Worm (Caenorhabditis elegans): ENCODE results near the gene Y54E2A.10.
A peak's percentile ranks its signal among the peaks of the same experiment; 100 is the strongest.

Gene Y54E2A.10

ce11 chrII:14798047-14798522 is 7.2 kb downstream of the Y54E2A.10 start, which contains the start of gene tbc-20 (continued):
- TF ChIP-seq irx-1 (tag; optimal IDR thresholded peaks at IDR 0.05) (no peak), nhr-71 (tag; optimal IDR thresholded peaks at IDR 0.05) (peak; percentile 44), lin-39 (tag; optimal IDR thresholded peaks at IDR 0.05) (no peak), ceh-90 (tag; optimal IDR thresholded peaks at IDR 0.05) (peak; percentile 13)

ce11 chrII:14799367-14799766 is 8.5 kb downstream of the Y54E2A.10 start:
- TF ChIP-seq nhr-11 (tag; optimal IDR thresholded peaks at IDR 0.05): no peak
- TF ChIP-seq unc-86 (tag; optimal IDR thresholded peaks at IDR 0.05): no peak
- no peak for TF ChIP-seq swsn-7 (tag; optimal IDR thresholded peaks at IDR 0.05)
- no peak for TF ChIP-seq sox-4 (tag; optimal IDR thresholded peaks at IDR 0.05)
- TF ChIP-seq unc-30 (tag; optimal IDR thresholded peaks at IDR 0.05): no peak
- TF ChIP-seq grh-1 (GFP tag; IDR thresholded peaks at IDR 0.05): no peak
- TF ChIP-seq unc-98 (GFP tag; IDR thresholded peaks at IDR 0.05): no peak
- no peak for TF ChIP-seq sup-37 (GFP tag; optimal IDR thresholded peaks at IDR 0.05)
- TF ChIP-seq lin-14 (GFP tag; optimal IDR thresholded peaks at IDR 0.05): no peak
- no peak for TF ChIP-seq dsc-1 (tag; optimal IDR thresholded peaks at IDR 0.05)
- TF ChIP-seq blmp-1 (tag; optimal IDR thresholded peaks at IDR 0.05): no peak
- no peak for TF ChIP-seq nhr-71 (tag; optimal IDR thresholded peaks at IDR 0.05)
- TF ChIP-seq hlh-17 (GFP tag; optimal IDR thresholded peaks at IDR 0.05; ENCODE audit: borderline replicate concordance): no peak
- TF ChIP-seq lir-3 (tag; optimal IDR thresholded peaks at IDR 0.05; ENCODE audit: poor library complexity): no peak
- no peak for TF ChIP-seq aly-2 (tag; optimal IDR thresholded peaks at IDR 0.05)

- TF ChIP-seq efl-1 (optimal IDR thresholded peaks at IDR 0.05) (peak; percentile 14 to 45), efl-1 (GFP tag; optimal IDR thresholded peaks at IDR 0.05 in 1 of 2) (peak; percentile 22 to 94), dsc-1 (tag; optimal IDR thresholded peaks at IDR 0.05) (peak; percentile 33), tbx-2 (tag; optimal IDR thresholded peaks at IDR 0.05) (peak; percentile 14), egl-13 (tag; optimal IDR thresholded peaks at IDR 0.05) (peak; percentile 3), lin-14 (GFP tag; optimal IDR thresholded peaks at IDR 0.05) (peak; percentile 34), nhr-90 (tag; optimal IDR thresholded peaks at IDR 0.05; ENCODE audit: poor library complexity) (peak; percentile 23), dpl-1 (GFP tag; optimal IDR thresholded peaks at IDR 0.05) (peak; percentile 10 to 33 (median 29)), nhr-85 (tag) (no peak), snu-23 (GFP tag; optimal IDR thresholded peaks at IDR 0.05) (peak; percentile 50), grh-1 (GFP tag; IDR thresholded peaks at IDR 0.05) (no peak), Y116A8C.19 (tag; optimal IDR thresholded peaks at IDR 0.05; ENCODE audit: borderline replicate concordance) (no peak), lsy-2 (tag; optimal IDR thresholded peaks at IDR 0.05) (peak; percentile 22 to 50), alr-1 (tag; optimal IDR thresholded peaks at IDR 0.05; ENCODE audit: borderline replicate concordance) (no peak), unc-86 (tag; optimal IDR thresholded peaks at IDR 0.05) (peak; percentile 22), fkh-8 (tag; optimal IDR thresholded peaks at IDR 0.05) (peak; percentile 44), unc-30 (tag; optimal IDR thresholded peaks at IDR 0.05) (no peak), nhr-19 (GFP tag; conservative IDR thresholded peaks at IDR 0.05) (peak; percentile 53), mab-9 (GFP tag; IDR thresholded peaks at IDR 0.05) (no peak), fkh-4 (tag; optimal IDR thresholded peaks at IDR 0.05; ENCODE audit: borderline replicate concordance) (no peak), ceh-82 (tag; optimal IDR thresholded peaks at IDR 0.05) (peak in 1 of 3 experiments; percentile 8), lin-35 (GFP tag; optimal IDR thresholded peaks at IDR 0.05) (peak in 1 of 2 experiments; percentile 29), xbp-1 (tag; optimal IDR thresholded peaks at IDR 0.05) (peak; percentile 34), nhr-47 (tag; optimal IDR thresholded peaks at IDR 0.05) (peak; percentile 59), snpc-4 (tag; optimal IDR thresholded peaks at IDR 0.05) (peak; percentile 96), C16A3.4 (tag; optimal IDR thresholded peaks at IDR 0.05) (peak; percentile 19), skn-1 (tag; optimal IDR thresholded peaks at IDR 0.05) (peak; percentile 26), unc-130 (tag; optimal IDR thresholded peaks at IDR 0.05) (peak; percentile 12), nhr-20 (tag; optimal IDR thresholded peaks at IDR 0.05) (peak; percentile 45), nhr-71 (tag; optimal IDR thresholded peaks at IDR 0.05) (peak; percentile 63), isw-1 (GFP tag; IDR thresholded peaks at IDR 0.05) (peak; percentile 5; the same call in 1 of the 2 replicates), rnt-1 (tag; optimal IDR thresholded peaks at IDR 0.05) (peak; percentile 62), swsn-7 (tag; optimal IDR thresholded peaks at IDR 0.05) (peak; percentile 58), ama-1 (optimal IDR thresholded peaks at IDR 0.05) (no peak)
Measured at ce11 chrII:14801086-14801531, 10.3 kb downstream of the Y54E2A.10 start.
